Fruit fly (Drosophila melanogaster) whole organism, embryonic: ENCODE results near the gene Eig71Ek.
A peak's percentile ranks its signal among the peaks of the same experiment; 100 is the strongest.

Experiments used
- CG10431 ChIP-seq: fragments of 200-800 bp; sonication (Bioruptor generic); optimal IDR thresholded peaks from 3 replicates; lab custom pipeline; 2018; ENCODE audit warnings: missing biosample characterization, mild to moderate bottlenecking, missing genetic modification characterization
- CG10979 ChIP-seq: fragments of 200-800 bp; sonication (Bioruptor generic); optimal IDR thresholded peaks from 2 replicates; lab custom pipeline; 2018; ENCODE audit warnings: missing biosample characterization, mild to moderate bottlenecking, missing genetic modification characterization, moderate library complexity
- CG11247 ChIP-seq: fragments of 200-800 bp; sonication (Bioruptor generic); IDR thresholded peaks from 2 replicates; pipeline ENCODE4 v1.3.6; 2022; ENCODE audit warnings: missing biosample characterization, missing genetic modification characterization
- CG12155 ChIP-seq: fragments of 200-800 bp; sonication (Bioruptor generic); optimal IDR thresholded peaks from 3 replicates; lab custom pipeline; 2016; ENCODE audit warnings: missing biosample characterization, missing genetic modification characterization
- CG12744 ChIP-seq: fragments of 200-800 bp; sonication (Bioruptor generic); optimal IDR thresholded peaks from 2 replicates; lab custom pipeline; 2016; ENCODE audit warnings: missing biosample characterization, missing genetic modification characterization
- CG12769 ChIP-seq: fragments of 200-800 bp; sonication (Bioruptor generic); optimal IDR thresholded peaks from 2 replicates; lab custom pipeline; 2019; ENCODE audit warnings: missing biosample characterization, mild to moderate bottlenecking, missing genetic modification characterization, moderate library complexity
- CG15601 ChIP-seq: fragments of 200-800 bp; sonication (Bioruptor generic); optimal IDR thresholded peaks from 3 replicates; lab custom pipeline; 2019; ENCODE audit warnings: missing biosample characterization, mild to moderate bottlenecking, missing genetic modification characterization, moderate library complexity
- CG15696 ChIP-seq: fragments of 200-800 bp; sonication (Bioruptor generic); optimal IDR thresholded peaks from 2 replicates; lab custom pipeline; 2019; ENCODE audit warnings: missing biosample characterization, mild to moderate bottlenecking, missing genetic modification characterization, moderate library complexity
- CG17359 ChIP-seq: fragments of 200-800 bp; sonication (Bioruptor generic); optimal IDR thresholded peaks from 3 replicates; lab custom pipeline; 2018; ENCODE audit warnings: missing biosample characterization, mild to moderate bottlenecking, missing genetic modification characterization, moderate library complexity
- CG17612 ChIP-seq: fragments of 200-800 bp; sonication (Bioruptor generic); IDR thresholded peaks from 2 replicates; pipeline ENCODE4 v1.3.6; 2022; ENCODE audit warnings: missing biosample characterization, missing genetic modification characterization
- CG2678 ChIP-seq: fragments of 200-800 bp; sonication (Bioruptor generic); optimal IDR thresholded peaks from 3 replicates; lab custom pipeline; 2019; ENCODE audit warnings: missing biosample characterization, mild to moderate bottlenecking, missing genetic modification characterization, moderate library complexity
- CG2875 ChIP-seq: fragments of 200-800 bp; sonication (Bioruptor generic); optimal IDR thresholded peaks from 2 replicates; lab custom pipeline; 2017; ENCODE audit warnings: missing biosample characterization, mild to moderate bottlenecking, missing genetic modification characterization, missing genetic modification reagents
- CG30403 ChIP-seq: fragments of 200-800 bp; sonication (Bioruptor generic); optimal IDR thresholded peaks from 3 replicates; lab custom pipeline; 2016; ENCODE audit warnings: missing biosample characterization, missing genetic modification characterization
- CG3838 ChIP-seq: fragments of 200-800 bp; sonication (Bioruptor generic); optimal IDR thresholded peaks from 3 replicates; lab custom pipeline; 2016; ENCODE audit warnings: missing biosample characterization, missing genetic modification characterization
- CG4328 ChIP-seq: fragments of 200-800 bp; sonication (Bioruptor generic); optimal IDR thresholded peaks from 3 replicates; lab custom pipeline; 2017; ENCODE audit warnings: missing biosample characterization, missing genetic modification reagents, missing genetic modification characterization
- CG4360 ChIP-seq: fragments of 200-800 bp; sonication (Bioruptor generic); IDR thresholded peaks from 2 replicates; pipeline ENCODE4 v1.3.6; 2022; ENCODE audit warnings: missing biosample characterization, missing genetic modification characterization
- CG4404 ChIP-seq: fragments of 200-800 bp; sonication (Bioruptor generic); IDR thresholded peaks from 2 replicates; pipeline ENCODE4 v1.3.6; 2022; ENCODE audit warnings: missing biosample characterization, missing genetic modification characterization
- CG5180 ChIP-seq: fragments of 200-800 bp; sonication (Bioruptor generic); optimal IDR thresholded peaks from 3 replicates; lab custom pipeline; 2017; ENCODE audit warnings: missing biosample characterization, missing genetic modification characterization, mild to moderate bottlenecking, moderate library complexity, missing genetic modification reagents
- CG5245 ChIP-seq: fragments of 200-800 bp; sonication (Bioruptor generic); optimal IDR thresholded peaks from 3 replicates; lab custom pipeline; 2016; ENCODE audit warnings: missing biosample characterization, missing genetic modification characterization
- CG8089 ChIP-seq: fragments of 200-800 bp; sonication (Bioruptor generic); optimal IDR thresholded peaks from 3 replicates; lab custom pipeline; 2016; ENCODE audit warnings: missing biosample characterization, missing genetic modification characterization
- CG8290 ChIP-seq, 3 experiments: fragments of 200-800 bp; sonication (Bioruptor generic); optimal IDR thresholded peaks; 2 replicates each; lab custom pipeline; 2016 to 2019; ENCODE audit warnings: missing biosample characterization in 3 of 3, missing genetic modification characterization in 3 of 3, mild to moderate bottlenecking in 2 of 3, moderate library complexity in 1 of 3
- CG9437 ChIP-seq: fragments of 200-800 bp; sonication (Bioruptor generic); optimal IDR thresholded peaks from 2 replicates; lab custom pipeline; 2018; ENCODE audit warnings: missing biosample characterization, mild to moderate bottlenecking, missing genetic modification characterization
- CTCF ChIP-seq: fragments of 200-800 bp; sonication (Bioruptor generic); optimal IDR thresholded peaks from 2 replicates; lab custom pipeline; 2017; ENCODE audit warnings: missing biosample characterization, mild to moderate bottlenecking, missing genetic modification characterization, moderate library complexity
- Fer1 ChIP-seq: fragments of 200-800 bp; sonication (Bioruptor generic); optimal IDR thresholded peaks from 2 replicates; lab custom pipeline; 2017; ENCODE audit warnings: missing biosample characterization, mild to moderate bottlenecking, missing genetic modification characterization
- Fer3 ChIP-seq: fragments of 200-800 bp; sonication (Bioruptor generic); optimal IDR thresholded peaks from 2 replicates; lab custom pipeline; 2018; ENCODE audit warnings: missing biosample characterization, mild to moderate bottlenecking, missing genetic modification characterization, moderate library complexity
- Hr3 ChIP-seq: fragments of 200-800 bp; sonication (Bioruptor generic); optimal IDR thresholded peaks from 3 replicates; lab custom pipeline; 2016; ENCODE audit warnings: missing biosample characterization, missing genetic modification characterization
- NC2α ChIP-seq: fragments of 200-800 bp; sonication (Bioruptor generic); optimal IDR thresholded peaks from 2 replicates; lab custom pipeline; 2016; ENCODE audit warnings: missing biosample characterization, missing genetic modification characterization
- Oli ChIP-seq: fragments of 200-800 bp; sonication (Bioruptor generic); optimal IDR thresholded peaks from 2 replicates; lab custom pipeline; 2018; ENCODE audit warnings: missing biosample characterization, mild to moderate bottlenecking, missing genetic modification characterization, moderate library complexity
- Sox100B ChIP-seq: fragments of 200-800 bp; sonication (Bioruptor generic); optimal IDR thresholded peaks from 3 replicates; lab custom pipeline; 2018; ENCODE audit warnings: missing biosample characterization, mild to moderate bottlenecking, missing genetic modification characterization
- Xrp1 ChIP-seq: fragments of 200-800 bp; sonication (Bioruptor generic); IDR thresholded peaks from 2 replicates; pipeline ENCODE4 v1.3.6; 2022; ENCODE audit warnings: missing biosample characterization, missing genetic modification characterization
- bsh ChIP-seq, 2 experiments: fragments of 200-800 bp; sonication (Bioruptor generic); optimal IDR thresholded peaks; 2 replicates each; lab custom pipeline; 2017 to 2018; ENCODE audit warnings: mild to moderate bottlenecking in 2 of 2, missing biosample characterization in 2 of 2, missing genetic modification characterization in 2 of 2, moderate library complexity in 1 of 2
- btn ChIP-seq: fragments of 200-800 bp; sonication (Bioruptor generic); optimal IDR thresholded peaks from 2 replicates; lab custom pipeline; 2016; ENCODE audit warnings: missing biosample characterization, missing genetic modification characterization
- ci ChIP-seq: fragments of 200-800 bp; sonication (Bioruptor generic); IDR thresholded peaks from 3 replicates; pipeline ENCODE4 v1.3.6; 2022; ENCODE audit warnings: missing biosample characterization, missing genetic modification characterization
- crol ChIP-seq: fragments of 200-800 bp; sonication (Bioruptor generic); IDR thresholded peaks from 2 replicates; pipeline ENCODE4 v1.3.6; 2022; ENCODE audit warnings: missing biosample characterization, missing genetic modification characterization
- cwo ChIP-seq: fragments of 200-800 bp; sonication (Bioruptor generic); optimal IDR thresholded peaks from 3 replicates; lab custom pipeline; 2017; ENCODE audit warnings: missing biosample characterization, missing genetic modification characterization, mild to moderate bottlenecking, moderate library complexity, missing genetic modification reagents
- danr ChIP-seq: fragments of 200-800 bp; sonication (Bioruptor generic); IDR thresholded peaks from 2 replicates; pipeline ENCODE4 v1.3.6; 2022; ENCODE audit warnings: missing biosample characterization, missing genetic modification characterization
- dmrt11E ChIP-seq: fragments of 200-800 bp; sonication (Bioruptor generic); optimal IDR thresholded peaks from 3 replicates; lab custom pipeline; 2018; ENCODE audit warnings: missing biosample characterization, mild to moderate bottlenecking, missing genetic modification characterization, moderate library complexity
- lab ChIP-seq: fragments of 200-800 bp; sonication (Bioruptor generic); optimal IDR thresholded peaks from 3 replicates; lab custom pipeline; 2017; ENCODE audit warnings: missing biosample characterization, missing genetic modification characterization, mild to moderate bottlenecking, moderate library complexity, missing genetic modification reagents
- lilli ChIP-seq: fragments of 200-800 bp; sonication (Bioruptor generic); optimal IDR thresholded peaks from 3 replicates; lab custom pipeline; 2016; ENCODE audit warnings: missing biosample characterization, missing genetic modification characterization
- nau ChIP-seq: fragments of 200-800 bp; sonication (Bioruptor generic); optimal IDR thresholded peaks from 3 replicates; lab custom pipeline; 2017; ENCODE audit warnings: missing biosample characterization, mild to moderate bottlenecking, missing genetic modification characterization, missing genetic modification reagents
- otp ChIP-seq: fragments of 200-800 bp; sonication (Bioruptor generic); IDR thresholded peaks from 3 replicates; pipeline ENCODE4, ENCODE4 v1.3.6; 2022; ENCODE audit warnings: missing biosample characterization, missing genetic modification characterization
- p53 ChIP-seq: fragments of 200-800 bp; sonication (Bioruptor generic); optimal IDR thresholded peaks from 2 replicates; lab custom pipeline; 2016; ENCODE audit warnings: missing biosample characterization, missing genetic modification characterization
- peb ChIP-seq: fragments of 200-800 bp; sonication (Bioruptor generic); IDR thresholded peaks from 2 replicates; pipeline ENCODE4 v1.3.6; 2022; ENCODE audit warnings: missing biosample characterization, missing genetic modification characterization
- pnt ChIP-seq: fragments of 200-800 bp; sonication (Bioruptor generic); optimal IDR thresholded peaks from 3 replicates; lab custom pipeline; 2016; ENCODE audit warnings: missing biosample characterization, missing genetic modification characterization
- pum ChIP-seq: fragments of 200-800 bp; sonication (Bioruptor generic); optimal IDR thresholded peaks from 2 replicates; lab custom pipeline; 2016; ENCODE audit warnings: missing biosample characterization, missing genetic modification characterization
- rib ChIP-seq: fragments of 200-800 bp; sonication (Bioruptor generic); IDR thresholded peaks from 2 replicates; pipeline ENCODE4 v1.3.6; 2022; ENCODE audit warnings: missing biosample characterization, missing genetic modification characterization
- ssp ChIP-seq: fragments of 200-800 bp; sonication (Bioruptor generic); IDR thresholded peaks from 2 replicates; pipeline ENCODE4 v1.3.6; 2022; ENCODE audit warnings: missing biosample characterization, missing genetic modification characterization
- stwl ChIP-seq: fragments of 200-800 bp; sonication (Bioruptor generic); optimal IDR thresholded peaks from 3 replicates; lab custom pipeline; 2018; ENCODE audit warnings: missing biosample characterization, mild to moderate bottlenecking, missing genetic modification characterization, moderate library complexity
- twi ChIP-seq: fragments of 200-800 bp; optimal IDR thresholded peaks from 2 replicates; lab custom pipeline; 2019; ENCODE audit warnings: missing biosample characterization, mild to moderate bottlenecking, missing genetic modification characterization, moderate library complexity
- wdn ChIP-seq: fragments of 200-800 bp; sonication (Bioruptor generic); IDR thresholded peaks from 2 replicates; pipeline ENCODE4 v1.3.6; 2022; ENCODE audit warnings: missing biosample characterization, missing genetic modification characterization
- zf30C ChIP-seq: fragments of 200-800 bp; sonication (Bioruptor generic); optimal IDR thresholded peaks from 3 replicates; lab custom pipeline; 2018; ENCODE audit warnings: missing biosample characterization, mild to moderate bottlenecking, missing genetic modification characterization

Eig71Ek gene

dm6 chr3L:15675111-15675510, 14.1 kb downstream of the Eig71Ek start (continued):
- peak; percentile 92 for TF ChIP-seq Xrp1 (GFP tag; lab: Robert Waterston, UW)
- peak; percentile 55 for TF ChIP-seq pnt (GFP tag; lab: Kevin White, UChicago)
- no peak for TF ChIP-seq Fer1 (GFP tag; lab: Kevin White, UChicago)
- TF ChIP-seq CG15696 = peak; percentile 91
- TF ChIP-seq btn (GFP tag; lab: Kevin White, UChicago) = peak; percentile 59
- peak; percentile 95 for TF ChIP-seq dmrt11E (tag; lab: Kevin White, UChicago)
- no peak for TF ChIP-seq wdn (GFP tag; lab: Robert Waterston, UW)
- no peak for TF ChIP-seq CG10431 (GFP tag; lab: Kevin White, UChicago)
- peak; percentile 3 for TF ChIP-seq CG12744
- peak; percentile 50 for TF ChIP-seq Sox100B (GFP tag; lab: Kevin White, UChicago)
- TF ChIP-seq CG15601 = peak; percentile 81
- TF ChIP-seq cwo (GFP tag; lab: Kevin White, UChicago) = no peak
- no peak for TF ChIP-seq CTCF (GFP tag; lab: Kevin White, UChicago)
- no peak for TF ChIP-seq CG4328 (GFP tag; lab: Kevin White, UChicago)
- TF ChIP-seq Hr3 = peak; percentile 60
- TF ChIP-seq CG12769 (tag; lab: Kevin White, UChicago) = peak; percentile 5
- peak; percentile 26 for TF ChIP-seq lilli (GFP tag; lab: Kevin White, UChicago)
- TF ChIP-seq zf30C = peak; percentile 84
- peak; percentile 43 for TF ChIP-seq CG5245
- TF ChIP-seq crol (GFP tag; lab: Robert Waterston, UW) = peak; percentile 64
- TF ChIP-seq CG17612 (GFP tag; lab: Robert Waterston, UW) = no peak
- peak; percentile 74 for TF ChIP-seq CG2875
- TF ChIP-seq lab (GFP tag; lab: Kevin White, UChicago) = peak; percentile 7
- TF ChIP-seq CG8089 = peak; percentile 68
- TF ChIP-seq CG5180 (GFP tag; lab: Kevin White, UChicago) = peak; percentile 13
- TF ChIP-seq CG4360 (GFP tag; lab: Robert Waterston, UW) = 0 out of 2 replicates have a peak, but pooled peaks have one; percentile 39
- TF ChIP-seq CG8290 (GFP tag; optimal IDR thresholded peaks at IDR 0.05; lab: Kevin White, UChicago) = peak; percentile 62
- TF ChIP-seq CG8290 (tag; optimal IDR thresholded peaks at IDR 0.05; lab: Kevin White, UChicago) = peak in 1 of 2 experiments; percentile 26
- TF ChIP-seq pum (GFP tag; lab: Kevin White, UChicago) = peak; percentile 78
- TF ChIP-seq CG3838 = no peak
- peak; percentile 28 for TF ChIP-seq NC2α (GFP tag; lab: Kevin White, UChicago)
- peak; percentile 93 for TF ChIP-seq CG10979 (tag; lab: Kevin White, UChicago)
- TF ChIP-seq ssp (GFP tag; lab: Robert Waterston, UW) = peak; percentile 36
- TF ChIP-seq bsh (GFP tag; optimal IDR thresholded peaks at IDR 0.05; lab: Kevin White, UChicago) = peak in 1 of 2 experiments; percentile 91
- TF ChIP-seq p53 (GFP tag; lab: Kevin White, UChicago) = no peak
- TF ChIP-seq Oli (tag; lab: Kevin White, UChicago) = peak; percentile 74
- TF ChIP-seq CG2678 = peak; percentile 68
- peak; percentile 91 for TF ChIP-seq twi (tag; lab: Kevin White, UChicago)
- TF ChIP-seq ci = peak; percentile 62; the same call in 2 of the 3 replicates
- peak; percentile 52 for TF ChIP-seq CG17359 (tag; lab: Kevin White, UChicago)
- peak; percentile 65 for TF ChIP-seq CG30403 (GFP tag; lab: Kevin White, UChicago)
- no peak for TF ChIP-seq rib (GFP tag; lab: Robert Waterston, UW)
- peak; percentile 67 for TF ChIP-seq nau (GFP tag; lab: Kevin White, UChicago)
- no peak for TF ChIP-seq danr (GFP tag; lab: Robert Waterston, UW)
- TF ChIP-seq CG4404 (GFP tag; lab: Robert Waterston, UW) = peak; percentile 73
- peak; percentile 44 for TF ChIP-seq stwl (tag; lab: Kevin White, UChicago)
- TF ChIP-seq CG9437 (GFP tag; lab: Kevin White, UChicago) = peak; percentile 7
- peak; percentile 29 for TF ChIP-seq CG12155 (GFP tag; lab: Kevin White, UChicago)
- TF ChIP-seq otp (GFP tag; lab: Robert Waterston, UW) = peak; percentile 79; the same call in 2 of the 3 replicates
- no peak for TF ChIP-seq CG11247 (GFP tag; lab: Robert Waterston, UW)
- TF ChIP-seq peb (GFP tag; lab: Robert Waterston, UW) = 0 out of 2 replicates have a peak, but pooled peaks have one; percentile 35
- peak; percentile 4 for TF ChIP-seq Fer3 (tag; lab: Kevin White, UChicago)
